Worm (Caenorhabditis elegans) whole organism, early embryonic: ENCODE data around the gene F58F9.8.
"Not testable (repeated sequence)": the region's sequence is repeated elsewhere in the genome, so short reads cannot be mapped to it uniquely, and the experiment has no call there.

Experiments
- F13C5.2 ChIP-seq: sonication (generic microtip); optimal IDR thresholded peaks from 2 replicates; lab custom pipeline; 2017; ENCODE audit warnings: mild to moderate bottlenecking, missing genetic modification characterization, inconsistent platforms, missing compliant biosample characterization
- aly-1 ChIP-seq: sonication (generic microtip); optimal IDR thresholded peaks from 2 replicates; lab custom pipeline; 2016; ENCODE audit warnings: missing genetic modification characterization, missing compliant biosample characterization
- ama-1 ChIP-seq: fragments of 150-350 bp; optimal IDR thresholded peaks from 2 replicates; lab custom pipeline; 2014
- flt-1 ChIP-seq: fragments of 200-800 bp; sonication (Bioruptor generic); IDR thresholded peaks from 2 replicates; pipeline ENCODE4 v1.3.6; 2022; ENCODE audit warnings: missing genetic modification characterization, missing compliant biosample characterization
- tra-4 ChIP-seq: sonication (generic microtip); optimal IDR thresholded peaks from 2 replicates; lab custom pipeline; 2017; ENCODE audit warnings: missing genetic modification characterization, missing compliant biosample characterization

ce11 chrIV:6253000-6253399 is 15.0 kb downstream of the F58F9.8 start, which contains the start of gene T13A10.2:
- TF ChIP-seq tra-4 (tag; lab: Kevin White, UChicago); aly-1; flt-1; F13C5.2 (tag; lab: Kevin White, UChicago); ama-1: not testable (repeated sequence)
